Worm (Caenorhabditis elegans): ENCODE results near the gene T24H7.8.

DNA sequence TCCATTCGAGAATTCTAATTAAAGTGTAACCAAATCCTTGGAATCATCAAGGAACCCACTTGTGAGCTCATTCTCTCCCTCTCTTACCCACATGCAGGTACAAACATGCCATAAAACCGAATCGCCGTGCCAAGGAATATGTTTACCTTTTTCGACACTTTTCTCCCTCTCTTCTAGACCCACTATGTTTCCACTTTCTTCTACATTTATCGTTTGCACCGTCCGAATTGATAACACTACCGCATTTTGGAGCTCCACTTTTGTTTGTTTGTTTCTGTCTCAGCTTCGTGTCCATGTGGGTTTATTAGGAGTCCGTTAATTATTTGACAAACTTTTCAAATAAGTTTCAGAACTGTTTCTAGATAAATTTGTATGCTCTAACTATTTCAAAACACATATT, 40.0 kb downstream of the T24H7.8 start:
- TF ChIP-seq lsy-2 (tag; optimal IDR thresholded peaks at IDR 0.05): no peak
- no peak for TF ChIP-seq ama-1 (optimal IDR thresholded peaks at IDR 0.05)
- TF ChIP-seq unc-130 (tag; optimal IDR thresholded peaks at IDR 0.05): no peak
- no peak for TF ChIP-seq ztf-11 (tag; optimal IDR thresholded peaks at IDR 0.05)
